Fruit fly (Drosophila melanogaster) whole organism, prepupa: ENCODE data around the gene CG44836.

Source experiments
- CG10669 ChIP-seq: fragments of 200-800 bp; sonication (Bioruptor generic); optimal IDR thresholded peaks from 3 replicates; lab custom pipeline; 2018; ENCODE audit warnings: missing biosample characterization, mild to moderate bottlenecking, missing genetic modification characterization, moderate library complexity
- CG15336 ChIP-seq: fragments of 200-800 bp; sonication (Bioruptor generic); IDR thresholded peaks from 2 replicates; pipeline ENCODE4 v1.3.6; 2022; ENCODE audit warnings: missing biosample characterization, missing genetic modification characterization
- CG6854 ChIP-seq: fragments of 200-800 bp; sonication (Bioruptor generic); optimal IDR thresholded peaks from 2 replicates; lab custom pipeline; 2017; ENCODE audit warnings: missing biosample characterization, mild to moderate bottlenecking, missing genetic modification characterization
- CG8319 ChIP-seq: fragments of 200-800 bp; sonication (Bioruptor generic); optimal IDR thresholded peaks from 3 replicates; lab custom pipeline; 2016; ENCODE audit warnings: missing biosample characterization, missing genetic modification characterization
- Gug ChIP-seq: fragments of 200-800 bp; sonication (Bioruptor generic); IDR thresholded peaks from 2 replicates; pipeline ENCODE4 v1.3.6; 2022; ENCODE audit warnings: missing biosample characterization, missing genetic modification characterization
- Hr39 ChIP-seq: fragments of 200-800 bp; sonication (Bioruptor generic); optimal IDR thresholded peaks from 2 replicates; lab custom pipeline; 2016; ENCODE audit warnings: missing biosample characterization, missing genetic modification characterization
- Hr4 ChIP-seq: fragments of 200-800 bp; sonication (Bioruptor generic); optimal IDR thresholded peaks from 3 replicates; lab custom pipeline; 2016; ENCODE audit warnings: missing biosample characterization, missing genetic modification characterization
- fkh ChIP-seq: fragments of 200-800 bp; sonication (Bioruptor generic); optimal IDR thresholded peaks from 3 replicates; lab custom pipeline; 2017; ENCODE audit warnings: missing biosample characterization, mild to moderate bottlenecking, missing genetic modification characterization, moderate library complexity

dm6 chr3L:16354197-16354596, 45.9 kb downstream of the CG44836 start, which contains the start of gene Pdh:
- TF ChIP-seq CG10669 (GFP tag; lab: Kevin White, UChicago): no peak
- no peak for TF ChIP-seq fkh
- no peak for TF ChIP-seq Hr39 (GFP tag; lab: Kevin White, UChicago)
- no peak for TF ChIP-seq Hr4 (GFP tag; lab: Kevin White, UChicago)
- no peak for TF ChIP-seq CG8319 (GFP tag; lab: Kevin White, UChicago)
- no peak for TF ChIP-seq CG15336 (GFP tag; lab: Robert Waterston, UW)
- TF ChIP-seq CG6854 (GFP tag; lab: Kevin White, UChicago): no peak
- TF ChIP-seq Gug: no peak
